Worm (Caenorhabditis elegans) whole organism, L1 larva: Measurements from ENCODE around the gene Y116F11A.3.
"Not testable (repeated sequence)": the region's sequence is repeated elsewhere in the genome, so short reads cannot be mapped to it uniquely, and the experiment has no call there.

Source experiments
- C16A3.4 ChIP-seq: fragments of 150-350 bp; optimal IDR thresholded peaks from 2 replicates; lab custom pipeline; 2014; ENCODE audit warnings: missing biosample characterization, missing genetic modification characterization
- C34B4.2 ChIP-seq: sonication (generic microtip); optimal IDR thresholded peaks from 2 replicates; lab custom pipeline; 2017; ENCODE audit warnings: mild to moderate bottlenecking, missing genetic modification characterization, missing compliant biosample characterization
- alr-1 ChIP-seq: fragments of 200-800 bp; sonication (Bioruptor generic); optimal IDR thresholded peaks from 2 replicates; lab custom pipeline; 2018; ENCODE audit warnings: borderline replicate concordance, mild to moderate bottlenecking, missing genetic modification characterization, missing compliant biosample characterization
- aly-2 ChIP-seq: fragments of 150-350 bp; optimal IDR thresholded peaks from 2 replicates; lab custom pipeline; 2014; ENCODE audit warnings: missing biosample characterization, missing genetic modification characterization
- ceh-88 ChIP-seq: fragments of 200-800 bp; sonication (Bioruptor generic); IDR thresholded peaks from 2 replicates; pipeline ENCODE4 v1.3.6; 2022; ENCODE audit warnings: missing genetic modification characterization, missing compliant biosample characterization
- ceh-90 ChIP-seq: sonication (generic microtip); optimal IDR thresholded peaks from 2 replicates; lab custom pipeline; 2016; ENCODE audit warnings: missing genetic modification characterization, missing compliant biosample characterization
- dpl-1 ChIP-seq, 3 experiments: fragments of 150-350 bp in 2 of 3; sonication (generic microtip) in 1 of 3; optimal IDR thresholded peaks; 2 replicates each; lab custom pipeline; 2014 to 2017; ENCODE audit warnings: missing biosample characterization in 3 of 3, missing genetic modification characterization in 3 of 3, missing genetic modification reagents in 3 of 3
- dsc-1 ChIP-seq: sonication (generic microtip); optimal IDR thresholded peaks from 2 replicates; lab custom pipeline; 2016; ENCODE audit warnings: mild to moderate bottlenecking, missing genetic modification characterization, missing compliant biosample characterization
- efl-3 ChIP-seq: fragments of 200-800 bp; sonication (Bioruptor generic); optimal IDR thresholded peaks from 2 replicates; lab custom pipeline; 2018; ENCODE audit warnings: mild to moderate bottlenecking, missing genetic modification characterization, missing compliant biosample characterization
- egl-13 ChIP-seq: sonication (generic microtip); optimal IDR thresholded peaks from 2 replicates; lab custom pipeline; 2016; ENCODE audit warnings: missing genotype, missing genetic modification reagents, missing genetic modification characterization, missing compliant biosample characterization
- elt-2 ChIP-seq: sonication (generic microtip); optimal IDR thresholded peaks from 2 replicates; lab custom pipeline; 2016; ENCODE audit warnings: missing genetic modification characterization, mild to moderate bottlenecking, inconsistent platforms, missing compliant biosample characterization, missing genetic modification reagents
- ets-5 ChIP-seq: fragments of 200-800 bp; sonication (Bioruptor generic); IDR thresholded peaks from 2 replicates; pipeline ENCODE4 v1.3.6; 2022; ENCODE audit warnings: missing genetic modification characterization, missing compliant biosample characterization
- fkh-8 ChIP-seq: sonication (generic microtip); optimal IDR thresholded peaks from 2 replicates; lab custom pipeline; 2016; ENCODE audit warnings: mild to moderate bottlenecking, missing genetic modification characterization, missing compliant biosample characterization
- isw-1 ChIP-seq: fragments of 200-800 bp; sonication (Bioruptor generic); IDR thresholded peaks from 2 replicates; pipeline ENCODE4 v1.3.6; 2022; ENCODE audit warnings: missing genetic modification characterization, missing compliant biosample characterization
- jun-1 ChIP-seq: fragments of 150-350 bp; optimal IDR thresholded peaks from 2 replicates; lab custom pipeline; 2014; ENCODE audit warnings: missing biosample characterization, missing genetic modification reagents, missing genetic modification characterization
- lin-13 ChIP-seq: fragments of 150-350 bp; optimal IDR thresholded peaks from 2 replicates; lab custom pipeline; 2014; ENCODE audit warnings: missing biosample characterization, missing genetic modification reagents, missing genetic modification characterization
- lir-3 ChIP-seq: sonication (generic microtip); optimal IDR thresholded peaks from 2 replicates; lab custom pipeline; 2016; ENCODE audit warnings: mild to moderate bottlenecking, missing genetic modification characterization, moderate library complexity, missing compliant biosample characterization; ENCODE audit not compliant: poor library complexity
- lsy-2 ChIP-seq, 2 experiments: fragments of 150-350 bp; optimal IDR thresholded peaks; 2 replicates each; lab custom pipeline; 2014; ENCODE audit warnings: missing biosample characterization in 2 of 2, missing genetic modification characterization in 2 of 2
- mab-9 ChIP-seq: fragments of 200-800 bp; sonication (Bioruptor generic); IDR thresholded peaks from 2 replicates; pipeline ENCODE4 v1.3.6; 2022; ENCODE audit warnings: missing genetic modification reagents, missing genetic modification characterization, missing compliant biosample characterization
- mdl-1 ChIP-seq, 2 experiments: fragments of 150-350 bp; optimal IDR thresholded peaks; 2 replicates each; lab custom pipeline; 2014 to 2017; ENCODE audit warnings: missing biosample characterization in 2 of 2, missing genetic modification characterization in 2 of 2, inconsistent platforms in 1 of 2
- mep-1 ChIP-seq: fragments of 150-350 bp; optimal IDR thresholded peaks from 2 replicates; lab custom pipeline; 2014; ENCODE audit warnings: missing biosample characterization, missing genetic modification characterization
- nhr-11 ChIP-seq: fragments of 150-350 bp; optimal IDR thresholded peaks from 2 replicates; lab custom pipeline; 2014; ENCODE audit warnings: missing biosample characterization, missing genetic modification characterization
- nhr-19 ChIP-seq: fragments of 200-800 bp; sonication (Bioruptor generic); conservative IDR thresholded peaks from 2 replicates; pipeline ENCODE4 v1.3.6; 2022; ENCODE audit warnings: missing genetic modification characterization, missing compliant biosample characterization
- nhr-20 ChIP-seq: sonication (generic microtip); optimal IDR thresholded peaks from 2 replicates; lab custom pipeline; 2016; ENCODE audit warnings: mild to moderate bottlenecking, missing genetic modification characterization, missing compliant biosample characterization
- nhr-84 ChIP-seq: sonication (generic microtip); optimal IDR thresholded peaks from 2 replicates; lab custom pipeline; 2017; ENCODE audit warnings: missing biosample characterization, missing genetic modification characterization
- snu-23 ChIP-seq: sonication (generic microtip); optimal IDR thresholded peaks from 2 replicates; lab custom pipeline; 2016; ENCODE audit warnings: missing genetic modification characterization, missing compliant biosample characterization
- sptf-1 ChIP-seq: fragments of 150-350 bp; optimal IDR thresholded peaks from 2 replicates; lab custom pipeline; 2014; ENCODE audit warnings: missing biosample characterization, missing genetic modification characterization
- sup-37 ChIP-seq: fragments of 200-800 bp; sonication (Bioruptor generic); optimal IDR thresholded peaks from 2 replicates; lab custom pipeline; 2018; ENCODE audit warnings: mild to moderate bottlenecking, missing genetic modification characterization, missing compliant biosample characterization
- swsn-7 ChIP-seq: sonication (generic microtip); optimal IDR thresholded peaks from 2 replicates; lab custom pipeline; 2016; ENCODE audit warnings: missing genetic modification characterization, missing compliant biosample characterization
- tlp-1 ChIP-seq: fragments of 150-350 bp; optimal IDR thresholded peaks from 2 replicates; lab custom pipeline; 2014; ENCODE audit warnings: missing biosample characterization, missing genetic modification characterization
- unc-130 ChIP-seq: fragments of 150-350 bp; optimal IDR thresholded peaks from 2 replicates; lab custom pipeline; 2017; ENCODE audit warnings: missing biosample characterization, missing genetic modification characterization, inconsistent platforms
- unc-30 ChIP-seq: sonication (generic microtip); optimal IDR thresholded peaks from 2 replicates; lab custom pipeline; 2017; ENCODE audit warnings: missing biosample characterization, missing genetic modification characterization
- unc-98 ChIP-seq: fragments of 200-800 bp; sonication (Bioruptor generic); IDR thresholded peaks from 2 replicates; pipeline ENCODE4 v1.3.6; 2022; ENCODE audit warnings: missing genetic modification characterization, missing compliant biosample characterization
- xbp-1 ChIP-seq: sonication (generic microtip); optimal IDR thresholded peaks from 2 replicates; lab custom pipeline; 2016; ENCODE audit warnings: missing genetic modification characterization, missing compliant biosample characterization
- zip-4 ChIP-seq: fragments of 200-800 bp; sonication (Bioruptor generic); optimal IDR thresholded peaks from 2 replicates; lab custom pipeline; 2018; ENCODE audit warnings: mild to moderate bottlenecking, missing genetic modification characterization, moderate library complexity, missing compliant biosample characterization
- ztf-11 ChIP-seq, 2 experiments: sonication (generic microtip); optimal IDR thresholded peaks; 2 replicates each; lab custom pipeline; 2016 to 2017; ENCODE audit warnings: missing genetic modification characterization in 2 of 2, missing biosample characterization in 1 of 2, missing compliant biosample characterization in 1 of 2
- ztf-4 ChIP-seq: fragments of 150-350 bp; optimal IDR thresholded peaks from 2 replicates; lab custom pipeline; 2014; ENCODE audit warnings: missing biosample characterization, missing genetic modification characterization

The Y116F11A.3 gene

ce11 chrV:19710514-19710913, 18.3 kb upstream of the Y116F11A.3 start, which contains the start of gene Y43F8C.15:
Gene Y43F8C.15, minus strand, starts transcription at chrV:19710614.
- not testable (repeated sequence) for TF ChIP-seq ceh-88 (GFP tag; lab: Robert Waterston, UW); ztf-11 (tag; optimal IDR thresholded peaks at IDR 0.05; lab: Kevin White, UChicago); dpl-1 (GFP tag; optimal IDR thresholded peaks at IDR 0.05; lab: Kevin White, UChicago)

- not testable (repeated sequence) for TF ChIP-seq unc-30 (tag; lab: Kevin White, UChicago); lsy-2 (tag; optimal IDR thresholded peaks at IDR 0.05; lab: Kevin White, UChicago); nhr-11 (tag; lab: Kevin White, UChicago)
- TF ChIP-seq, all 84 proteins: peak for 0; not testable (repeated sequence) for 84
These were observed 17.2 kb upstream of the Y116F11A.3 start, which contains the start of gene Y43F8C.23 for ce11 chrV:19711646-19712045. Gene Y43F8C.23, minus strand, starts transcription at chrV:19711746.

- no peak for TF ChIP-seq efl-3 (GFP tag; lab: Kevin White, UChicago)
These were observed 13.4 kb upstream of the Y116F11A.3 start, which contains the start of gene Y43F8C.16 for ce11 chrV:19715419-19715818. Gene Y43F8C.16, minus strand, starts transcription at chrV:19715519.

ce11 chrV:19715847-19716246, 13.0 kb upstream of the Y116F11A.3 start, which contains the start of gene Y43F8C.17:
Gene Y43F8C.17, plus strand, starts transcription at chrV:19716147.
- TF ChIP-seq zip-4 (GFP tag; lab: Kevin White, UChicago) (no peak), aly-2 (tag; lab: Kevin White, UChicago) (no peak), C16A3.4 (no peak), nhr-20 (tag; lab: Kevin White, UChicago) (no peak), ceh-90 (tag; lab: Kevin White, UChicago) (no peak), lir-3 (tag; lab: Kevin White, UChicago) (no peak), sup-37 (GFP tag; lab: Kevin White, UChicago) (no peak), swsn-7 (tag; lab: Kevin White, UChicago) (no peak), egl-13 (no peak), elt-2 (no peak), mab-9 (GFP tag; lab: Robert Waterston, UW) (no peak), C34B4.2 (tag; lab: Kevin White, UChicago) (no peak), dsc-1 (tag; lab: Kevin White, UChicago) (no peak), fkh-8 (no peak), sptf-1 (no peak), efl-3 (GFP tag; lab: Kevin White, UChicago) (no peak), ztf-11 (tag; optimal IDR thresholded peaks at IDR 0.05; lab: Kevin White, UChicago) (no peak)

ce11 chrV:19717933-19718332, 10.9 kb upstream of the Y116F11A.3 start:
- no peak for TF ChIP-seq mdl-1 (tag; optimal IDR thresholded peaks at IDR 0.05; lab: Kevin White, UChicago)
- no peak for TF ChIP-seq ztf-4 (tag; lab: Kevin White, UChicago)
- TF ChIP-seq nhr-19, result no peak
- no peak for TF ChIP-seq ztf-11 (tag; optimal IDR thresholded peaks at IDR 0.05; lab: Kevin White, UChicago)
- TF ChIP-seq isw-1 (GFP tag; lab: Robert Waterston, UW), result no peak
- no peak for TF ChIP-seq lin-13 (GFP tag; lab: Kevin White, UChicago)
- TF ChIP-seq nhr-84 (tag; lab: Kevin White, UChicago), result no peak
- TF ChIP-seq zip-4 (GFP tag; lab: Kevin White, UChicago), result no peak
- TF ChIP-seq tlp-1 (tag; lab: Kevin White, UChicago), result no peak
- TF ChIP-seq alr-1 (tag; lab: Kevin White, UChicago), result no peak
- no peak for TF ChIP-seq snu-23 (GFP tag; lab: Kevin White, UChicago)
- no peak for TF ChIP-seq unc-98 (GFP tag; lab: Robert Waterston, UW)
- TF ChIP-seq xbp-1, result no peak
- no peak for TF ChIP-seq unc-130 (tag; lab: Kevin White, UChicago)
- no peak for TF ChIP-seq jun-1
- TF ChIP-seq mep-1 (tag; lab: Kevin White, UChicago), result no peak
- no peak for TF ChIP-seq ets-5
